Worm (Caenorhabditis elegans) whole organism, midembryonic: ENCODE measurements around the gene grl-12.

Experiments used
- T22C8.4 ChIP-seq: fragments of 200-800 bp; sonication (Bioruptor generic); IDR thresholded peaks from 2 replicates; pipeline ENCODE4 v1.3.6; 2022; ENCODE audit warnings: missing genetic modification characterization, missing compliant biosample characterization
- cog-1 ChIP-seq: sonication (generic microtip); optimal IDR thresholded peaks from 2 replicates; lab custom pipeline; 2016; ENCODE audit warnings: missing genetic modification characterization, missing compliant biosample characterization
- flt-1 ChIP-seq: fragments of 200-800 bp; sonication (Bioruptor generic); IDR thresholded peaks from 2 replicates; pipeline ENCODE4 v1.3.6; 2022; ENCODE audit warnings: missing genetic modification characterization, missing compliant biosample characterization
- klf-2 ChIP-seq: fragments of 200-800 bp; sonication (Bioruptor generic); conservative IDR thresholded peaks from 2 replicates; pipeline ENCODE4 v1.3.6; 2022; ENCODE audit warnings: missing genetic modification reagents, missing genetic modification characterization, missing compliant biosample characterization
- med-1 ChIP-seq: sonication (generic microtip); optimal IDR thresholded peaks from 2 replicates; lab custom pipeline; 2017; ENCODE audit warnings: missing genetic modification characterization, mild to moderate bottlenecking, missing compliant biosample characterization, antibody characterized with exemption, missing genetic modification reagents; ENCODE audit not compliant: insufficient read depth
- ref-1 ChIP-seq: fragments of 200-800 bp; sonication (Bioruptor generic); conservative IDR thresholded peaks from 2 replicates; pipeline ENCODE4 v1.3.6; 2022; ENCODE audit warnings: missing genetic modification reagents, missing genetic modification characterization, missing compliant biosample characterization
- tab-1 ChIP-seq: fragments of 200-800 bp; sonication (Bioruptor generic); IDR thresholded peaks from 2 replicates; pipeline ENCODE4 v1.3.6; 2022; ENCODE audit warnings: missing genetic modification characterization, missing compliant biosample characterization
- ztf-23 ChIP-seq: fragments of 200-800 bp; sonication (Bioruptor generic); IDR thresholded peaks from 2 replicates; pipeline ENCODE4 v1.3.6; 2022; ENCODE audit warnings: missing genetic modification reagents, missing genetic modification characterization, missing compliant biosample characterization
- ztf-29 ChIP-seq: fragments of 200-800 bp; sonication (Bioruptor generic); IDR thresholded peaks from 2 replicates; pipeline ENCODE4 v1.3.6; 2022; ENCODE audit warnings: missing genetic modification reagents, missing genetic modification characterization, missing compliant biosample characterization

Gene grl-12

ce11 chrV:8665765-8666164 lies 29.0 kb upstream of the grl-12 start, which contains the start of gene ZC190.4:
Gene ZC190.4 (plus strand): TSS chrV:8666065.
- no peak for TF ChIP-seq ztf-23 (GFP tag; lab: Robert Waterston, UW)
- no peak for TF ChIP-seq ztf-29 (GFP tag; lab: Robert Waterston, UW)
- no peak for TF ChIP-seq klf-2 (GFP tag; lab: Robert Waterston, UW)
- TF ChIP-seq flt-1 (GFP tag; lab: Robert Waterston, UW): no peak
- no peak for TF ChIP-seq med-1 (GFP tag; lab: Kevin White, UChicago)
- TF ChIP-seq tab-1: no peak
- no peak for TF ChIP-seq ref-1 (GFP tag; lab: Robert Waterston, UW)
- TF ChIP-seq cog-1: no peak
- no peak for TF ChIP-seq T22C8.4

ce11 chrV:8663023-8663422 lies 26.2 kb upstream of the grl-12 start:
- TF ChIP-seq cog-1 (no peak), med-1 (GFP tag; lab: Kevin White, UChicago) (no peak), tab-1 (no peak), ztf-29 (GFP tag; lab: Robert Waterston, UW) (no peak), T22C8.4 (no peak), klf-2 (GFP tag; lab: Robert Waterston, UW) (no peak), flt-1 (GFP tag; lab: Robert Waterston, UW) (no peak), ref-1 (GFP tag; lab: Robert Waterston, UW) (no peak), ztf-23 (GFP tag; lab: Robert Waterston, UW) (no peak)

ce11 chrV:8662056-8663006 lies 25.5 kb upstream of the grl-12 start:
- no peak for TF ChIP-seq T22C8.4

- no peak for TF ChIP-seq ztf-29 (GFP tag; lab: Robert Waterston, UW)
- no peak for TF ChIP-seq cog-1
- TF ChIP-seq ztf-23 (GFP tag; lab: Robert Waterston, UW): no peak
- TF ChIP-seq klf-2 (GFP tag; lab: Robert Waterston, UW): no peak
- TF ChIP-seq tab-1: no peak
- TF ChIP-seq ref-1 (GFP tag; lab: Robert Waterston, UW): no peak
- no peak for TF ChIP-seq T22C8.4
- TF ChIP-seq med-1 (GFP tag; lab: Kevin White, UChicago): no peak
- no peak for TF ChIP-seq flt-1 (GFP tag; lab: Robert Waterston, UW)
These were observed 24.6 kb upstream of the grl-12 start for ce11 chrV:8661241-8661954.

ce11 chrV:8660475-8660874 lies 23.7 kb upstream of the grl-12 start:
- TF ChIP-seq klf-2 (GFP tag; lab: Robert Waterston, UW) (no peak), ztf-23 (GFP tag; lab: Robert Waterston, UW) (no peak), ztf-29 (GFP tag; lab: Robert Waterston, UW) (no peak), cog-1 (no peak), T22C8.4 (no peak), tab-1 (no peak), ref-1 (GFP tag; lab: Robert Waterston, UW) (no peak), med-1 (GFP tag; lab: Kevin White, UChicago) (no peak), flt-1 (GFP tag; lab: Robert Waterston, UW) (no peak)

ce11 chrV:8658577-8659362 lies 22.0 kb upstream of the grl-12 start:
- TF ChIP-seq tab-1 (no peak), klf-2 (GFP tag; lab: Robert Waterston, UW) (no peak), T22C8.4 (no peak), med-1 (GFP tag; lab: Kevin White, UChicago) (no peak), ztf-23 (GFP tag; lab: Robert Waterston, UW) (no peak), cog-1 (no peak), ztf-29 (GFP tag; lab: Robert Waterston, UW) (no peak), flt-1 (GFP tag; lab: Robert Waterston, UW) (no peak), ref-1 (GFP tag; lab: Robert Waterston, UW) (no peak)

ce11 chrV:8657911-8658310 lies 21.1 kb upstream of the grl-12 start:
- TF ChIP-seq klf-2 (GFP tag; lab: Robert Waterston, UW) (no peak), ztf-29 (GFP tag; lab: Robert Waterston, UW) (no peak), ref-1 (GFP tag; lab: Robert Waterston, UW) (no peak), flt-1 (GFP tag; lab: Robert Waterston, UW) (no peak), tab-1 (no peak), med-1 (GFP tag; lab: Kevin White, UChicago) (no peak), T22C8.4 (no peak), cog-1 (no peak)

- TF ChIP-seq ref-1 (GFP tag; lab: Robert Waterston, UW) (no peak), T22C8.4 (no peak), ztf-23 (GFP tag; lab: Robert Waterston, UW) (no peak), med-1 (GFP tag; lab: Kevin White, UChicago) (no peak), cog-1 (no peak), ztf-29 (GFP tag; lab: Robert Waterston, UW) (no peak), flt-1 (GFP tag; lab: Robert Waterston, UW) (no peak), tab-1 (no peak), klf-2 (GFP tag; lab: Robert Waterston, UW) (no peak)
These were observed 17.9 kb upstream of the grl-12 start for ce11 chrV:8654460-8655419.
